Worm (Caenorhabditis elegans): ENCODE measurements around the gene fbxc-22.
"Not testable (repeated sequence)": the region's sequence is repeated elsewhere in the genome, so short reads cannot be mapped to it uniquely, and the experiment has no call there.

Gene fbxc-22

DNA sequence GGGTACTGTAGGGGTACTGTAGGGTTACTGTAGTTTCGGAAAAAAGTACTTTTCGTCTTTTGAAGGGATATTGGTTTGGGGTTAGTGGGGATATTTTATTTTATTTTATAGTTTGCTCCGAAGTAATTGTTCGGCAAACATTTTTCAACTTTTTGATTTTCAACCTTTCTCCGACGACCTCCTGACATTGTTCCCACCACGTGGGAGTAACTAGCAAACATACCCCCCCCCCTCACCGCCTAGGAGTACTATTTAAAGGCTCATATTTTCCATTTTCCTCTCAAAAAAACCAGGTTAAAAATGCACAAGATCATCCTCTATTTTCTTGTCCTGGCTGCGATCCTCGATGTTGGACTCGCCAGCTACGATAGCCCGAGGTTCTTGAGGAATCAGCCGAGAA lies 24.9 kb downstream of the fbxc-22 start, which contains the start of gene srlf-29:
Gene srlf-29 (plus strand): TSS at position 301 of the 400 bp plus-strand sequence.
- TF ChIP-seq him-1 (tag; optimal IDR thresholded peaks at IDR 0.05) (no peak), W03F9.2 (tag; optimal IDR thresholded peaks at IDR 0.05) (no peak), dao-5 (tag; optimal IDR thresholded peaks at IDR 0.05) (no peak)

DNA sequence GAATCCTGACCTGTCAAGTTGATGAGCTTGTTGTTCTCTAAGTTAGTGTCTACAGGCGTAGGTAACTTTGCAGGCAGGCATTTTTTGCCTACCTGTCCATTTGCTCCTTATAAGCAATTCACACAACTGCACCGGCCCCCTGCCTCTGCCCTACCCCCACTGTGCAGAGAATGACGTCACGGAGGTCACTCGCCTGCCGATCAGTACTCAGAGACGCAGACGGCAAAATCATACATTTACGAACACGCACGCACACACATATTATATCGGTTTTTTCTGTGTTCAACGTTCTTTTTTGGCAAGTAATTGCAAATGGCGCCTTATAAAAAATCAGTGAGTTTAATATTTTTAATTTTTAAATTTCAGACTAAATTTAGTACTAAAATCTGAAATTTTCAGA lies 27.4 kb downstream of the fbxc-22 start, which contains the start of gene duxl-1:
Gene duxl-1 (plus strand): TSS at position 184 of the 400 bp plus-strand sequence.
- TF ChIP-seq W03F9.2 (tag; optimal IDR thresholded peaks at IDR 0.05) (no peak), dao-5 (tag; optimal IDR thresholded peaks at IDR 0.05) (no peak), him-1 (tag; optimal IDR thresholded peaks at IDR 0.05) (no peak)

DNA sequence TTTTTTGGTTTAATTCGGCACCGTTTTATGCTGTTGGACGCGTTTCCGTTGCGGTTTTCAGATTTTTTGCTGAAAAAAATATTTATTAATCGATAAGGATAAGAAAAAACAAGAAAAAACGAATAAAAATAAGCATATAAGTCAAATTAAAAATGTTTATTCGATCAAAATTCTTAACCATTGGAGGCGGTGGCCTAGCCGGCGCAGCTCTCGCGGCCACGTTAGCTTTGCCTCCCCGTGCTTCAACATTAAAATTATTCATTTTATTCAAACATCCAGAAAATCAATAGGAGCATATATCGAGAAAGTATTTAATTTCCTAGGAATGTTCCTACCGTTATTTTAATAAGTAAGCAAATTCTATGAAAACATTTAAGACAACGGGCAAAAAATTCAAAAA lies 28.0 kb downstream of the fbxc-22 start, which contains the start of gene ZC204.14:
Gene ZC204.14 (minus strand): TSS at position 69 of the 400 bp plus-strand sequence.
- TF ChIP-seq W03F9.2 (tag; optimal IDR thresholded peaks at IDR 0.05) (no peak), him-1 (tag; optimal IDR thresholded peaks at IDR 0.05) (no peak), dao-5 (tag; optimal IDR thresholded peaks at IDR 0.05) (no peak)

DNA sequence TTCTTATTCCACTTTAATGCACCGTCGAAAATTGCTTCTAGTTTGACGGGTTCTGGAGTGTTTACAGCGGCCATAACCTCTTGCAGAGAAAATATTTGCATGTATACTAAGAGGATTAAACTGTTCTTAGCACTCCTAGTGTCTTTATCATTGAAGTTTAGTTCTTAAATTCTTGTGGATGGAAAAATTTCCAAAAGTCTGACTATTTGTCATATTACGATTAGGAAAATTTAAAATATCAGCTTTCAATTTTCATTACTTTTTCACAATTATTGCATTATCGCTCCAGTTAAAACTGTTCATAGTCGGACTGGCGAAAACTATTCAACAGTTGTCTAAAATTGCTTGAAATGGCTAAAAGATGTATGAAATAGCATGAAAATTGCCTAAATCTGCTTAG lies 30.0 kb downstream of the fbxc-22 start, which contains the start of gene ZC204.13:
Gene ZC204.13 (minus strand): TSS at position 101 of the 400 bp plus-strand sequence.
- TF ChIP-seq W03F9.2, dao-5, him-1 (tag; optimal IDR thresholded peaks at IDR 0.05): not testable (repeated sequence)

ce11 chrII:1657202-1657601 lies 33.7 kb downstream of the fbxc-22 start, which contains the start of gene ZC204.12:
Gene ZC204.12, minus strand, starts transcription at chrII:1657302.
- TF ChIP-seq W03F9.2 (tag; optimal IDR thresholded peaks at IDR 0.05) (no peak), him-1 (tag; optimal IDR thresholded peaks at IDR 0.05) (no peak), dao-5 (tag; optimal IDR thresholded peaks at IDR 0.05) (no peak)

DNA sequence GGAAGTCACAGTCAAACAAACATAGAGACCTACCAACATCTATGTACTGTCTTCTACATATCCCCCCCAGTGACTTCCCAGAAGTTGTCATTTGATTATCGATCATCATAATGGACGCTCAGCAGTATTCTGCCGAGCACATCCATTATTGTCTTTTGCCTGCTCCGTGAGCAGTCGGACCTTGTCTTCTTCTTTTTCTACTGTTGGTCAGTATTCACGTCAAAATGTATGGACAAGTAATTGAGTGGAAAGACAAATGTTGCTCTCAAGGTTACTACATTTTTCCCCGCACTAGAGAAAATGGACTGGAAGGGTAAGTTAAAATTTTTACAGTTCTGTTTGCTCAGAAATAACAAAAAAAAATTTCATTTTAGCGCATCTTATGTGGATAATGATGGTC lies 36.0 kb downstream of the fbxc-22 start, which contains the start of gene btb-12:
Gene btb-12 (plus strand): TSS at position 301 of the 400 bp plus-strand sequence.
- no peak for TF ChIP-seq W03F9.2 (tag; optimal IDR thresholded peaks at IDR 0.05)
- TF ChIP-seq dao-5 (tag; optimal IDR thresholded peaks at IDR 0.05): no peak
- TF ChIP-seq him-1 (tag; optimal IDR thresholded peaks at IDR 0.05): no peak

ce11 chrII:1653397-1653796 lies 37.5 kb downstream of the fbxc-22 start, which contains the start of gene fbxb-15:
Gene fbxb-15, minus strand, starts transcription at chrII:1653497.
- no peak for TF ChIP-seq him-1 (tag; optimal IDR thresholded peaks at IDR 0.05)
- no peak for TF ChIP-seq W03F9.2 (tag; optimal IDR thresholded peaks at IDR 0.05)
- no peak for TF ChIP-seq dao-5 (tag; optimal IDR thresholded peaks at IDR 0.05)

DNA sequence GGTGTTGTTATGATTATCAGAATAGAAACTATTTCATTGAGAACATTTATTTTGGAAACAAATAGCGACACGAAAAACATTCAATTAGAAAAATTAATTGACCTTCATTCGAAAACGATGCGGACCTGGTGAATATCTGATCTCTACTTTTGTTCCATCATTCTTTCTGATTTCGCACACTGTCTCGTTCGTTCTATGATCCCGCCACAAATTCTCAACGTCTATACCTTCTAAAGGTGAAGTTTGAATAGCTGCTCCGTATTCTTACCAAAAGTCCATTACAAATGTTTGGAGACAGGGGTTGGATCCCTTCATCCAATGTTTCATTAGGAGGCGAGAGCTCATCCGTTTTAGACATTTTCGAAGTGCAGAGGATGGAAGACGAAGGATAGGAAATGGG lies 39.1 kb downstream of the fbxc-22 start, which contains the start of gene fbxb-16:
Gene fbxb-16 (minus strand): TSS at position 101 of the 400 bp plus-strand sequence.
- TF ChIP-seq W03F9.2 (tag; optimal IDR thresholded peaks at IDR 0.05) (no peak), him-1 (tag; optimal IDR thresholded peaks at IDR 0.05) (no peak), dao-5 (tag; optimal IDR thresholded peaks at IDR 0.05) (no peak)

ce11 chrII:1650502-1650901 lies 40.4 kb downstream of the fbxc-22 start, which contains the start of gene fbxb-20:
Gene fbxb-20, minus strand, starts transcription at chrII:1650602.
- TF ChIP-seq him-1 (tag; optimal IDR thresholded peaks at IDR 0.05) (no peak), dao-5 (tag; optimal IDR thresholded peaks at IDR 0.05) (no peak), W03F9.2 (tag; optimal IDR thresholded peaks at IDR 0.05) (no peak)

ce11 chrII:1648768-1649167 lies 42.1 kb downstream of the fbxc-22 start, which contains the start of gene fbxb-21:
Gene fbxb-21, minus strand, starts transcription at chrII:1648868.
- TF ChIP-seq W03F9.2 (tag; optimal IDR thresholded peaks at IDR 0.05) (no peak), dao-5 (tag; optimal IDR thresholded peaks at IDR 0.05) (no peak), him-1 (tag; optimal IDR thresholded peaks at IDR 0.05) (no peak)

DNA sequence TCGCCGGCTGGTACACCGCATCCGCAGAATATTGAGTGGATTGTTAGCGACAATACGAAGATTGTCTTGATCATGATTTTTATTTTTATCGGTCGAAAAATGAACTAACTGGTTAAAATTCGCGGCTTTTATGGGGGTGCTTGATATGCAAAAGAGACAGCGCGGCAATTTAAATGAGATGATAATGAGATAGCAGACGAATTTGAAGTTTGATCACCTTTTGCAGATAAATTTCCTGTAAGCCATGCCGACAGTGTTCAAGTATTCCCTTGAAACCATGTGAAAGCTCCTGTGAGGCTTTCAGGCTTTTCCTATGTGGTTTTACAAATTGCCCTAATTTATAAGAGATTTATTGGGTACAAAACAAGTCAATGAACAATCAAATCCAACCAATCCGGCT lies 44.7 kb downstream of the fbxc-22 start, which contains the start of gene ZC204.17:
Gene ZC204.17 (minus strand): TSS at position 101 of the 400 bp plus-strand sequence.
- no peak for TF ChIP-seq dao-5 (tag; optimal IDR thresholded peaks at IDR 0.05)
- no peak for TF ChIP-seq W03F9.2 (tag; optimal IDR thresholded peaks at IDR 0.05)
- no peak for TF ChIP-seq him-1 (tag; optimal IDR thresholded peaks at IDR 0.05)

DNA sequence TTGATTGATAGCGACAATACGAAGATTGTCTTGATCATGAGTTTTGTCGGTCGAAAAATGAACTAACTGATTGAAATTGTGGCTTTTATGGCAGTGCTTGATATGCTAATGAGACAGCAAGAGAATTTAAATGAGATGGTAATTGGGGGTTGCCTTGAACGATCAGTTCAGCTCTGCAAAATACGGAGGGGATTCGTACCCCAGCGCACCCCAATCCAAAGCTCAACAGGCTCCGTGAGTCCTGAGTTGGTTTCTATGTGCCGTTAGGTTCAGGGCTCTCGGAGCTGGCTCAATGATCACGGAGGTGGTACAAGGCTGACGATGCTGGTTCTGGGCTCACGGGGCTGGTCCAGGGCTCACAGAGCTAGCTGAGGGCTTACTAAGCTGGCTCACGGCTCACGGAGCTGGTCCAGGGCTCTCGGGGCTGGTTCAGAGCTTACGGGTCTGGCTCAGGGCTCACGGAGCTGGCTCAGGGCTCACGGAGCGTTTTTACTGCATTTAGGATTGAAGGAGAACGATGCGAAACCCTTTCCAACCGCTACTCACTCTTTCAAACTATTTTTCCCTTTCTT lies 46.0 kb downstream of the fbxc-22 start, which contains the start of gene ZC204.6:
Gene ZC204.6 (minus strand): TSS at position 51 of the 572 bp plus-strand sequence.
- TF ChIP-seq dao-5 (tag; optimal IDR thresholded peaks at IDR 0.05): no peak
- TF ChIP-seq W03F9.2 (tag; optimal IDR thresholded peaks at IDR 0.05): no peak
- TF ChIP-seq him-1 (tag; optimal IDR thresholded peaks at IDR 0.05): no peak

DNA sequence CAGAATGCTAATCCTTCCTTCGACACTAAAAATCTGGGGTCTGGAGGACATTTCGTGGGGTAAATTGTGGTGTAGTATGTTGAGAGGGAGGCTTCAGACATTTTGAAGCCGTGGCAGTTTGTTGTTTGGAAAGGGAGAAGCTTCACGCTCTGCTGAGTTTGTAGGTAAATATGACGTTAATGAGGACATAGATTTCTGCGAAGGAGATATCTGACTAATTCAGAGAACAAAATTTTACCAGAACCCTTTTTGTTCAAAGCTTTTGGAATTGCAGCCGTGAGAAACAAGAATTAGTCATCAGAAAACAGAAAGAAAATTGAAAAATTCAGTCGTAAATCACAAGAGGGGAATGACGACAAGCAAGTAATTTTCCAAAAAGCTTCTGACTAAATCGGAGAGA lies 50.4 kb downstream of the fbxc-22 start, which contains the start of gene srh-72:
Gene srh-72 (minus strand): TSS at position 101 of the 400 bp plus-strand sequence.
- TF ChIP-seq dao-5 (tag; optimal IDR thresholded peaks at IDR 0.05) (no peak), him-1 (tag; optimal IDR thresholded peaks at IDR 0.05) (no peak), W03F9.2 (tag; optimal IDR thresholded peaks at IDR 0.05) (no peak)

All from whole organism, L4/young adult.